Fruit fly (Drosophila melanogaster) whole organism, wandering third instar larva: ENCODE results near the gene B-H1.
A peak's percentile ranks its signal among the peaks of the same experiment; 100 is the strongest.

ENCODE experiments used
- Abd-B ChIP-seq: fragments of >200 bp; optimal IDR thresholded peaks from 2 replicates; lab custom pipeline; 2017; ENCODE audit warnings: missing biosample characterization, missing genetic modification characterization
- CG32264 ChIP-seq: fragments of 200-800 bp; sonication (Bioruptor generic); optimal IDR thresholded peaks from 2 replicates; lab custom pipeline; 2016; ENCODE audit warnings: missing biosample characterization, missing genetic modification characterization
- CG9705 ChIP-seq: fragments of 200-800 bp; sonication (Bioruptor generic); optimal IDR thresholded peaks from 2 replicates; lab custom pipeline; 2018; ENCODE audit warnings: missing biosample characterization, mild to moderate bottlenecking, missing genetic modification characterization
- CrebA ChIP-seq: fragments of 200-800 bp; sonication (Bioruptor generic); optimal IDR thresholded peaks from 2 replicates; lab custom pipeline; 2016; ENCODE audit warnings: missing biosample characterization, mild to moderate bottlenecking, missing genetic modification characterization, borderline replicate concordance
- Dfd ChIP-seq: fragments of >200 bp; optimal IDR thresholded peaks from 2 replicates; lab custom pipeline; 2017; ENCODE audit warnings: missing biosample characterization, missing genetic modification characterization
- Dif ChIP-seq: fragments of 200-275, 200-300 bp; sonication (Bioruptor generic); optimal IDR thresholded peaks from 2 replicates; lab custom pipeline; 2018; ENCODE audit warnings: missing biosample characterization, missing genetic modification characterization; ENCODE audit not compliant: partially characterized antibody
- GATAd ChIP-seq: sonication (Bioruptor generic); optimal IDR thresholded peaks from 2 replicates; lab custom pipeline; 2016; ENCODE audit warnings: missing biosample characterization, missing genetic modification characterization
- HLH106 ChIP-seq: fragments of 200-800 bp; optimal IDR thresholded peaks from 3 replicates; lab custom pipeline; 2019; ENCODE audit warnings: missing biosample characterization, mild to moderate bottlenecking, missing genetic modification characterization, moderate library complexity
- Hnf4 ChIP-seq: fragments of 200-800 bp; sonication (Bioruptor generic); optimal IDR thresholded peaks from 2 replicates; lab custom pipeline; 2016; ENCODE audit warnings: missing biosample characterization, mild to moderate bottlenecking, missing genetic modification characterization
- Hr78 ChIP-seq: fragments of >200 bp; optimal IDR thresholded peaks from 2 replicates; lab custom pipeline; 2017; ENCODE audit warnings: missing biosample characterization, missing genetic modification characterization
- Hr83 ChIP-seq: fragments of 200-300 bp; sonication (Bioruptor generic); optimal IDR thresholded peaks from 2 replicates; lab custom pipeline; 2016; ENCODE audit warnings: missing biosample characterization, mild to moderate bottlenecking, missing genetic modification characterization, moderate library complexity; ENCODE audit not compliant: poor library complexity, severe bottlenecking
- Jra ChIP-seq: sonication (Bioruptor generic); optimal IDR thresholded peaks from 2 replicates; lab custom pipeline; 2016; ENCODE audit warnings: missing biosample characterization, missing genetic modification characterization
- Mio ChIP-seq: sonication (Bioruptor generic); optimal IDR thresholded peaks from 2 replicates; lab custom pipeline; 2016; ENCODE audit warnings: missing biosample characterization, missing genetic modification characterization
- Myc ChIP-seq: fragments of >200 bp; optimal IDR thresholded peaks from 2 replicates; lab custom pipeline; 2017
- N ChIP-seq: fragments of >200 bp; optimal IDR thresholded peaks from 2 replicates; lab custom pipeline; 2018; ENCODE audit warnings: missing biosample characterization, missing external identifiers, missing genetic modification characterization
- OdsH ChIP-seq: fragments of 200-800 bp; sonication (Bioruptor generic); optimal IDR thresholded peaks from 2 replicates; lab custom pipeline; 2016; ENCODE audit warnings: missing biosample characterization, mild to moderate bottlenecking, missing genetic modification characterization
- Rel ChIP-seq, 2 experiments: fragments of 200-800 bp; sonication (Bioruptor generic) in 1 of 2; optimal IDR thresholded peaks; 2 replicates in 1 of 2; 3 replicates in 1 of 2; lab custom pipeline; 2016 to 2019; ENCODE audit warnings: mild to moderate bottlenecking in 2 of 2, missing biosample characterization in 2 of 2, missing genetic modification characterization in 2 of 2, moderate library complexity in 1 of 2
- Sp1 ChIP-seq: fragments of 200-800 bp; sonication (Bioruptor generic); optimal IDR thresholded peaks from 3 replicates; lab custom pipeline; 2019; ENCODE audit warnings: missing biosample characterization, mild to moderate bottlenecking, missing genetic modification characterization, moderate library complexity
- Vsx2 ChIP-seq: fragments of 200-300, 225-300 bp; sonication (Bioruptor generic); optimal IDR thresholded peaks from 2 replicates; lab custom pipeline; 2018; ENCODE audit warnings: missing biosample characterization, missing genetic modification characterization; ENCODE audit not compliant: partially characterized antibody
- br ChIP-seq: fragments of 200-800 bp; sonication (Bioruptor generic); optimal IDR thresholded peaks from 2 replicates; lab custom pipeline; 2016; ENCODE audit warnings: missing biosample characterization, missing genetic modification characterization
- brk ChIP-seq: fragments of 200-800 bp; sonication (Bioruptor generic); optimal IDR thresholded peaks from 2 replicates; lab custom pipeline; 2016; ENCODE audit warnings: missing biosample characterization, mild to moderate bottlenecking, missing genetic modification characterization
- dl ChIP-seq, 2 experiments: fragments of 175-275, 200-275 bp in 1 of 2; fragments of 200-275 bp in 1 of 2; sonication (Bioruptor generic); optimal IDR thresholded peaks; lab custom pipeline; 2018; ENCODE audit warnings: mild to moderate bottlenecking in 2 of 2, missing biosample characterization in 2 of 2, missing genetic modification characterization in 2 of 2, moderate library complexity in 2 of 2; ENCODE audit not compliant: partially characterized antibody in 2 of 2, insufficient read depth in 1 of 2
- dmrt93B ChIP-seq: fragments of 200-800 bp; sonication (Bioruptor generic); optimal IDR thresholded peaks from 2 replicates; lab custom pipeline; 2018; ENCODE audit warnings: missing biosample characterization, mild to moderate bottlenecking, missing genetic modification characterization
- dsf ChIP-seq: sonication (Bioruptor generic); optimal IDR thresholded peaks from 2 replicates; lab custom pipeline; 2016; ENCODE audit warnings: missing biosample characterization, missing genetic modification characterization, borderline replicate concordance
- ey ChIP-seq: fragments of 200-800 bp; sonication (Bioruptor generic); optimal IDR thresholded peaks from 2 replicates; lab custom pipeline; 2016; ENCODE audit warnings: missing biosample characterization, missing genetic modification characterization
- foxo ChIP-seq, 2 experiments: fragments of 200-800 bp; sonication (Bioruptor generic); optimal IDR thresholded peaks; 2 replicates in 1 of 2; 3 replicates in 1 of 2; lab custom pipeline; 2016 to 2017; ENCODE audit warnings: missing biosample characterization in 2 of 2, missing genetic modification characterization in 2 of 2
- fru ChIP-seq: fragments of 200-800 bp; sonication (Bioruptor generic); optimal IDR thresholded peaks from 3 replicates; lab custom pipeline; 2016; ENCODE audit warnings: missing biosample characterization, mild to moderate bottlenecking, missing genetic modification characterization
- h ChIP-seq: fragments of 200-800 bp; sonication (Bioruptor generic); optimal IDR thresholded peaks from 3 replicates; lab custom pipeline; 2016; ENCODE audit warnings: missing biosample characterization, mild to moderate bottlenecking, missing genetic modification characterization
- jim ChIP-seq: fragments of 175-275, 200-325 bp; sonication (Bioruptor generic); optimal IDR thresholded peaks from 2 replicates; lab custom pipeline; 2016; ENCODE audit warnings: missing biosample characterization, mild to moderate bottlenecking, missing genetic modification characterization
- lola ChIP-seq: fragments of >200 bp; optimal IDR thresholded peaks from 2 replicates; lab custom pipeline; 2017; ENCODE audit warnings: missing biosample characterization, missing genetic modification characterization
- pan ChIP-seq: fragments of >200 bp; optimal IDR thresholded peaks from 2 replicates; lab custom pipeline; 2017
- psq ChIP-seq: fragments of 200-800 bp; sonication (Bioruptor generic); optimal IDR thresholded peaks from 3 replicates; lab custom pipeline; 2017; ENCODE audit warnings: missing biosample characterization, mild to moderate bottlenecking, missing genetic modification characterization, moderate library complexity
- rgr ChIP-seq: fragments of 200-800 bp; sonication (Bioruptor generic); optimal IDR thresholded peaks from 3 replicates; lab custom pipeline; 2016; ENCODE audit warnings: missing biosample characterization, mild to moderate bottlenecking, missing genetic modification characterization
- sage ChIP-seq: fragments of 200-800 bp; sonication (Bioruptor generic); optimal IDR thresholded peaks from 2 replicates; lab custom pipeline; 2016; ENCODE audit warnings: missing biosample characterization, mild to moderate bottlenecking, missing genetic modification characterization
- sv ChIP-seq: fragments of 200-800 bp; sonication (Bioruptor generic); optimal IDR thresholded peaks from 3 replicates; lab custom pipeline; 2016; ENCODE audit warnings: missing biosample characterization, missing genetic modification characterization
- tai ChIP-seq: sonication (Bioruptor generic); optimal IDR thresholded peaks from 2 replicates; lab custom pipeline; 2016; ENCODE audit warnings: missing biosample characterization, missing genetic modification characterization
- usp ChIP-seq: fragments of >200 bp; optimal IDR thresholded peaks from 2 replicates; lab custom pipeline; 2017; ENCODE audit warnings: missing biosample characterization, missing genetic modification characterization
- woc ChIP-seq: sonication (Bioruptor generic); optimal IDR thresholded peaks from 2 replicates; lab custom pipeline; 2016; ENCODE audit warnings: missing biosample characterization, mild to moderate bottlenecking, missing genetic modification characterization

The B-H1 gene

dm6 chrX:17397103-17397711 is at the start of gene B-H1:
TSS of gene B-H1 (plus strand) at chrX:17397478.
- TF ChIP-seq pan (lab: Kevin White, UChicago), result no peak
- TF ChIP-seq CG32264, result no peak
- peak; percentile 60 for TF ChIP-seq Vsx2 (GFP tag; lab: Kevin White, UChicago)
- no peak for TF ChIP-seq Sp1

DNA sequence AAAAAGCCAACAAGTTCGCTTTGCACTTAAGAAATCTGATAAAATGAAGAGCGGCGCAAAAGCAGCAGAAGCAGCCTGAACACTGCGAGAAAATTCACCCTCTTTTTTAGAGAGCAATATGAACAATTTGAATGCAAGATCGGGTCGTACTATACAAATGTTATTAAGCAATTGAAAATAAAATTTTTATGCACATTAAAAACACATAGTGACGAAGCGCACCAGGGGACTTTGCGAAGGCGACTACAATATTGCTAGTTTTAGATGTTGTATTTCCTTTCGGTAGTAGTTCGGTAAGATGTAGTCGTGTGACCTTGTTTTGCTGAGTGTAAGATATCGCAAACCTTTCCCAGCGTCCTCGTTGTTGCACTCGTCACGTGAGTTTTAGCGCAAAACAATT is 45.7 kb upstream of the B-H1 start:
- TF ChIP-seq usp (GFP tag; lab: Kevin White, UChicago), result no peak
- TF ChIP-seq fru (GFP tag; lab: Kevin White, UChicago), result peak; percentile 52
- no peak for TF ChIP-seq CrebA (GFP tag; lab: Kevin White, UChicago)
- no peak for TF ChIP-seq dmrt93B (GFP tag; lab: Kevin White, UChicago)
- no peak for TF ChIP-seq Vsx2 (GFP tag; lab: Kevin White, UChicago)
- TF ChIP-seq Hnf4 (GFP tag; lab: Kevin White, UChicago), result no peak
- TF ChIP-seq psq, result peak; percentile 30
- no peak for TF ChIP-seq tai (GFP tag; lab: Kevin White, UChicago)
- TF ChIP-seq foxo (GFP tag; optimal IDR thresholded peaks at IDR 0.05; lab: Kevin White, UChicago), result peak in 1 of 2 experiments; percentile 48
- TF ChIP-seq Abd-B (GFP tag; lab: Kevin White, UChicago), result no peak
- peak; percentile 43 for TF ChIP-seq woc
- TF ChIP-seq CG9705 (GFP tag; lab: Kevin White, UChicago), result no peak
- TF ChIP-seq h (GFP tag; lab: Kevin White, UChicago), result peak; percentile 49
- no peak for TF ChIP-seq brk (GFP tag; lab: Kevin White, UChicago)
- no peak for TF ChIP-seq Mio (GFP tag; lab: Kevin White, UChicago)
- no peak for TF ChIP-seq lola (GFP tag; lab: Kevin White, UChicago)
- TF ChIP-seq Hr78 (GFP tag; lab: Kevin White, UChicago), result no peak
- no peak for TF ChIP-seq dsf (GFP tag; lab: Kevin White, UChicago)
- TF ChIP-seq jim, result no peak
- TF ChIP-seq HLH106, result peak; percentile 49
- no peak for TF ChIP-seq sv (GFP tag; lab: Kevin White, UChicago)
- no peak for TF ChIP-seq dl (GFP tag; optimal IDR thresholded peaks at IDR 0.05; lab: Kevin White, UChicago; ENCODE audit: insufficient read depth in 1 of 2, partially characterized antibody in 2 of 2)
- TF ChIP-seq Myc, result no peak
- no peak for TF ChIP-seq GATAd (GFP tag; lab: Kevin White, UChicago)
- no peak for TF ChIP-seq CG32264
- TF ChIP-seq Dif (GFP tag; lab: Kevin White, UChicago), result no peak
- peak; percentile 56 for TF ChIP-seq ey
- no peak for TF ChIP-seq Hr83 (GFP tag; lab: Kevin White, UChicago)
- peak; percentile 45 for TF ChIP-seq Sp1
- TF ChIP-seq Rel (GFP tag; optimal IDR thresholded peaks at IDR 0.05; lab: Kevin White, UChicago), result no peak
- no peak for TF ChIP-seq Rel (tag; optimal IDR thresholded peaks at IDR 0.05; lab: Kevin White, UChicago)
- no peak for TF ChIP-seq br (GFP tag; lab: Kevin White, UChicago)
- TF ChIP-seq N (GFP tag; lab: Kevin White, UChicago), result no peak
- TF ChIP-seq Dfd (GFP tag; lab: Kevin White, UChicago), result no peak
- no peak for TF ChIP-seq pan (lab: Kevin White, UChicago)
- TF ChIP-seq OdsH (GFP tag; lab: Kevin White, UChicago), result peak; percentile 9
- peak; percentile 17 for TF ChIP-seq rgr
- no peak for TF ChIP-seq sage (GFP tag; lab: Kevin White, UChicago)
- no peak for TF ChIP-seq Jra (GFP tag; lab: Kevin White, UChicago)

- TF ChIP-seq jim (no peak), sage (GFP tag; lab: Kevin White, UChicago) (no peak), dl (GFP tag; optimal IDR thresholded peaks at IDR 0.05; lab: Kevin White, UChicago; ENCODE audit: insufficient read depth in 1 of 2, partially characterized antibody in 2 of 2) (no peak), br (GFP tag; lab: Kevin White, UChicago) (no peak), GATAd (GFP tag; lab: Kevin White, UChicago) (no peak)
Measured at dm6 chrX:17352937-17353336, 44.3 kb upstream of the B-H1 start.
